Worm (Caenorhabditis elegans) whole organism, L2 larva: ENCODE data around the gene F46C5.4.

Experiments
- C34F6.9 ChIP-seq: fragments of 150-350 bp; optimal IDR thresholded peaks from 2 replicates; lab custom pipeline; 2014; ENCODE audit warnings: missing biosample characterization, missing genetic modification characterization
- F13H6.1 ChIP-seq: sonication (generic microtip); optimal IDR thresholded peaks from 2 replicates; lab custom pipeline; 2016; ENCODE audit warnings: missing genetic modification characterization, missing compliant biosample characterization
- R02D3.7 ChIP-seq: fragments of 150-350 bp; optimal IDR thresholded peaks from 2 replicates; lab custom pipeline; 2014; ENCODE audit warnings: missing biosample characterization, missing genetic modification characterization
- Y55F3AM.14 ChIP-seq: fragments of 200-800 bp; sonication (Bioruptor generic); optimal IDR thresholded peaks from 2 replicates; lab custom pipeline; 2018; ENCODE audit warnings: mild to moderate bottlenecking, missing genetic modification characterization, missing compliant biosample characterization
- ZK546.5 ChIP-seq: sonication (generic microtip); optimal IDR thresholded peaks from 2 replicates; lab custom pipeline; 2017; ENCODE audit warnings: missing biosample characterization, missing genetic modification characterization
- alr-1 ChIP-seq: fragments of 150-350 bp; optimal IDR thresholded peaks from 2 replicates; lab custom pipeline; 2014; ENCODE audit warnings: missing biosample characterization, missing genetic modification characterization
- ama-1 ChIP-seq: fragments of 150-350 bp; optimal IDR thresholded peaks from 2 replicates; lab custom pipeline; 2018; ENCODE audit warnings: inconsistent platforms
- blmp-1 ChIP-seq: sonication (generic microtip); optimal IDR thresholded peaks from 2 replicates; lab custom pipeline; 2017; ENCODE audit warnings: missing genetic modification characterization, mild to moderate bottlenecking, missing compliant biosample characterization, antibody characterized with exemption, moderate library complexity; ENCODE audit not compliant: insufficient read depth
- ceh-16 ChIP-seq: fragments of 150-350 bp; optimal IDR thresholded peaks from 2 replicates; lab custom pipeline; 2014; ENCODE audit warnings: missing biosample characterization, missing genetic modification characterization
- ceh-82 ChIP-seq: fragments of 150-350 bp; optimal IDR thresholded peaks from 2 replicates; lab custom pipeline; 2014; ENCODE audit warnings: missing biosample characterization, missing genetic modification characterization
- dmd-4 ChIP-seq: sonication (generic microtip); optimal IDR thresholded peaks from 2 replicates; lab custom pipeline; 2017; ENCODE audit warnings: missing biosample characterization, missing genetic modification characterization
- egl-27 ChIP-seq: sonication (generic microtip); optimal IDR thresholded peaks from 3 replicates; lab custom pipeline; 2017; ENCODE audit warnings: missing biosample characterization, missing genetic modification reagents, missing genetic modification characterization
- elt-1 ChIP-seq: fragments of 150-350 bp; optimal IDR thresholded peaks from 2 replicates; lab custom pipeline; 2014; ENCODE audit warnings: missing biosample characterization, missing genetic modification characterization
- gmeb-1 ChIP-seq: fragments of 150-350 bp; optimal IDR thresholded peaks from 2 replicates; lab custom pipeline; 2014; ENCODE audit warnings: missing biosample characterization, missing genetic modification characterization
- lin-11 ChIP-seq: fragments of 150-350 bp; sonication (generic microtip); optimal IDR thresholded peaks from 2 replicates; lab custom pipeline; 2014; ENCODE audit warnings: missing biosample characterization, missing genetic modification characterization, inconsistent platforms, mixed read lengths
- lin-13 ChIP-seq: fragments of 150-350 bp; optimal IDR thresholded peaks from 2 replicates; lab custom pipeline; 2014; ENCODE audit warnings: missing biosample characterization, missing genetic modification reagents, missing genetic modification characterization
- lin-39 ChIP-seq: fragments of 150-350 bp; optimal IDR thresholded peaks from 2 replicates; lab custom pipeline; 2014; ENCODE audit warnings: missing biosample characterization, missing genetic modification reagents, missing genetic modification characterization
- lsy-2 ChIP-seq, 2 experiments: fragments of 150-350 bp in 1 of 2; sonication (generic microtip) in 1 of 2; optimal IDR thresholded peaks; 2 replicates each; lab custom pipeline; 2014 to 2017; ENCODE audit warnings: missing biosample characterization in 2 of 2, missing genetic modification characterization in 2 of 2
- mab-5 ChIP-seq: fragments of 150-350 bp; optimal IDR thresholded peaks from 2 replicates; lab custom pipeline; 2014; ENCODE audit warnings: missing biosample characterization, missing genetic modification characterization
- mbf-1 ChIP-seq: sonication (generic microtip); optimal IDR thresholded peaks from 2 replicates; lab custom pipeline; 2017; ENCODE audit warnings: missing biosample characterization, missing genetic modification characterization
- nhr-10 ChIP-seq: sonication (generic microtip); optimal IDR thresholded peaks from 2 replicates; lab custom pipeline; 2017; ENCODE audit warnings: missing biosample characterization, missing genetic modification characterization
- nhr-11 ChIP-seq: fragments of 150-350 bp; optimal IDR thresholded peaks from 2 replicates; lab custom pipeline; 2014; ENCODE audit warnings: missing biosample characterization, missing genetic modification characterization
- nhr-12 ChIP-seq: fragments of 150-350 bp; optimal IDR thresholded peaks from 2 replicates; lab custom pipeline; 2014; ENCODE audit warnings: missing biosample characterization, missing genetic modification characterization
- nhr-129 ChIP-seq: fragments of 150-350 bp; optimal IDR thresholded peaks from 2 replicates; lab custom pipeline; 2014; ENCODE audit warnings: missing biosample characterization, missing genetic modification characterization
- nhr-21 ChIP-seq: fragments of 150-350 bp; optimal IDR thresholded peaks from 2 replicates; lab custom pipeline; 2014; ENCODE audit warnings: missing biosample characterization, missing genetic modification characterization
- nhr-23 ChIP-seq: fragments of 150-350 bp; optimal IDR thresholded peaks from 2 replicates; lab custom pipeline; 2014; ENCODE audit warnings: missing biosample characterization, missing genetic modification reagents, missing genetic modification characterization
- nhr-237 ChIP-seq: fragments of 150-350 bp; optimal IDR thresholded peaks from 2 replicates; lab custom pipeline; 2014; ENCODE audit warnings: missing biosample characterization, missing genetic modification characterization
- nhr-25 ChIP-seq: fragments of 150-350 bp; sonication (generic microtip); optimal IDR thresholded peaks from 3 replicates; lab custom pipeline; 2014; ENCODE audit warnings: missing biosample characterization, missing genetic modification characterization
- nhr-6 ChIP-seq: fragments of 150-350 bp; optimal IDR thresholded peaks from 2 replicates; lab custom pipeline; 2014; ENCODE audit warnings: missing biosample characterization, missing genetic modification characterization
- nhr-77 ChIP-seq: fragments of 150-350 bp; optimal IDR thresholded peaks from 2 replicates; lab custom pipeline; 2014; ENCODE audit warnings: missing biosample characterization, missing genetic modification characterization
- sem-4 ChIP-seq: fragments of 150-350 bp; optimal IDR thresholded peaks from 2 replicates; lab custom pipeline; 2014; ENCODE audit warnings: missing biosample characterization, missing genetic modification reagents, missing genetic modification characterization
- skn-1 ChIP-seq: sonication (generic microtip); optimal IDR thresholded peaks from 2 replicates; lab custom pipeline; 2017; ENCODE audit warnings: missing biosample characterization, missing genetic modification characterization
- sma-9 ChIP-seq, 2 experiments: fragments of 150-350 bp in 1 of 2; sonication (generic microtip) in 1 of 2; optimal IDR thresholded peaks; 2 replicates each; lab custom pipeline; 2014 to 2016; ENCODE audit warnings: missing genetic modification characterization in 2 of 2, mild to moderate bottlenecking in 1 of 2, missing biosample characterization in 1 of 2, missing compliant biosample characterization in 1 of 2, missing genetic modification reagents in 1 of 2, moderate library complexity in 1 of 2
- snpc-4 ChIP-seq: fragments of 150-350 bp; optimal IDR thresholded peaks from 2 replicates; lab custom pipeline; 2014; ENCODE audit warnings: missing biosample characterization, missing genetic modification characterization
- unc-62 ChIP-seq: fragments of 150-350 bp; optimal IDR thresholded peaks from 2 replicates; lab custom pipeline; 2014; ENCODE audit warnings: missing biosample characterization, missing genetic modification reagents, missing genetic modification characterization
- zag-1 ChIP-seq: fragments of 150-350 bp; optimal IDR thresholded peaks from 2 replicates; lab custom pipeline; 2014; ENCODE audit warnings: missing biosample characterization, missing genetic modification characterization
- ztf-1 ChIP-seq: fragments of 200-800 bp; sonication (Bioruptor generic); conservative IDR thresholded peaks from 2 replicates; pipeline ENCODE4 v1.3.6; 2022; ENCODE audit warnings: missing genetic modification characterization, missing compliant biosample characterization
- ztf-4 ChIP-seq: fragments of 150-350 bp; optimal IDR thresholded peaks from 2 replicates; lab custom pipeline; 2014; ENCODE audit warnings: missing biosample characterization, missing genetic modification characterization

The F46C5.4 gene

ce11 chrII:8825769-8826168 lies 10.1 kb upstream of the F46C5.4 start, which contains the start of gene nas-25:
TSS of gene nas-25 (plus strand) at chrII:8826069.
- TF ChIP-seq lin-13 (no peak), gmeb-1 (no peak), ceh-16 (tag; lab: Kevin White, UChicago) (no peak), Y55F3AM.14 (GFP tag; lab: Kevin White, UChicago) (no peak), nhr-6 (no peak), mbf-1 (no peak), sem-4 (no peak), nhr-77 (tag; lab: Kevin White, UChicago) (no peak), mab-5 (no peak), blmp-1 (no peak), nhr-237 (tag; lab: Kevin White, UChicago) (no peak), dmd-4 (tag; lab: Kevin White, UChicago) (no peak), nhr-21 (no peak), nhr-10 (tag; lab: Kevin White, UChicago) (no peak)

ce11 chrII:8829189-8829588 lies 6.7 kb upstream of the F46C5.4 start, which contains the start of gene F46C5.2:
TSS of gene F46C5.2 (minus strand) at chrII:8829289.
- TF ChIP-seq ZK546.5 (tag; lab: Kevin White, UChicago) = no peak
- TF ChIP-seq ceh-16 (tag; lab: Kevin White, UChicago) = no peak
- TF ChIP-seq nhr-25 = no peak
- no peak for TF ChIP-seq unc-62 (GFP tag; lab: Kevin White, UChicago)
- no peak for TF ChIP-seq egl-27

ce11 chrII:8830917-8831316 lies 5.0 kb upstream of the F46C5.4 start:
- TF ChIP-seq lin-11 (no peak), nhr-129 (tag; lab: Kevin White, UChicago) (no peak), gmeb-1 (no peak), nhr-6 (no peak), nhr-237 (tag; lab: Kevin White, UChicago) (no peak), ceh-16 (tag; lab: Kevin White, UChicago) (no peak), blmp-1 (no peak), lsy-2 (tag; optimal IDR thresholded peaks at IDR 0.05; lab: Kevin White, UChicago) (no peak), ceh-82 (tag; lab: Kevin White, UChicago) (no peak), egl-27 (no peak), lin-39 (tag; lab: Kevin White, UChicago) (no peak), ztf-4 (tag; lab: Kevin White, UChicago) (no peak)

ce11 chrII:8832941-8833340 lies 2.9 kb upstream of the F46C5.4 start:
- TF ChIP-seq egl-27 (no peak), ZK546.5 (tag; lab: Kevin White, UChicago) (no peak), skn-1 (tag; lab: Kevin White, UChicago) (no peak), zag-1 (tag; lab: Kevin White, UChicago) (no peak), blmp-1 (no peak), nhr-23 (no peak), nhr-12 (tag; lab: Kevin White, UChicago) (no peak), nhr-11 (tag; lab: Kevin White, UChicago) (no peak), nhr-237 (tag; lab: Kevin White, UChicago) (no peak), alr-1 (tag; lab: Kevin White, UChicago) (no peak)

- no peak for TF ChIP-seq R02D3.7 (tag; lab: Kevin White, UChicago)
- no peak for TF ChIP-seq zag-1 (tag; lab: Kevin White, UChicago)
- no peak for TF ChIP-seq egl-27
- TF ChIP-seq ama-1 (lab: Kevin White, UChicago) = no peak
- no peak for TF ChIP-seq lin-39 (tag; lab: Kevin White, UChicago)
- no peak for TF ChIP-seq blmp-1
- no peak for TF ChIP-seq nhr-12 (tag; lab: Kevin White, UChicago)
- no peak for TF ChIP-seq gmeb-1
These were observed 3.1 kb downstream of the F46C5.4 start, which contains the start of gene F46C5.7 for ce11 chrII:8839025-8839424. TSS of gene F46C5.7 (plus strand) at chrII:8839325.

ce11 chrII:8844465-8845126 lies 8.7 kb downstream of the F46C5.4 start, which contains the start of gene F46C5.6:
TSS of gene F46C5.6 (minus strand) at chrII:8844515.
- TF ChIP-seq C34F6.9 (tag; lab: Kevin White, UChicago) = peak; percentile 28
- no peak for TF ChIP-seq ztf-4 (tag; lab: Kevin White, UChicago)
- no peak for TF ChIP-seq nhr-11 (tag; lab: Kevin White, UChicago)
- peak; percentile 45 for TF ChIP-seq nhr-129 (tag; lab: Kevin White, UChicago)
- TF ChIP-seq sma-9 (GFP tag; optimal IDR thresholded peaks at IDR 0.05; lab: Kevin White, UChicago) = peak; percentile 17
- no peak for TF ChIP-seq sma-9 (tag; optimal IDR thresholded peaks at IDR 0.05; lab: Kevin White, UChicago)
- no peak for TF ChIP-seq mab-5
- TF ChIP-seq ama-1 (lab: Kevin White, UChicago) = no peak
- peak in 1 of 2 experiments; percentile 26 for TF ChIP-seq lsy-2 (tag; optimal IDR thresholded peaks at IDR 0.05; lab: Kevin White, UChicago)
- TF ChIP-seq snpc-4 = no peak
- no peak for TF ChIP-seq ztf-1 (GFP tag; lab: Robert Waterston, UW)
- TF ChIP-seq nhr-77 (tag; lab: Kevin White, UChicago) = no peak
- peak; percentile 84 for TF ChIP-seq F13H6.1 (tag; lab: Kevin White, UChicago)
- TF ChIP-seq elt-1 (tag; lab: Kevin White, UChicago) = no peak
